Fruit fly (Drosophila melanogaster): Measurements from ENCODE around the gene Arts.

dm6 chr3L:16587994-16588622 lies 14.5 kb upstream of the Arts start:
- TF ChIP-seq CG2116 (GFP tag; optimal IDR thresholded peaks at IDR 0.05) (peak; percentile 79), en (GFP tag; optimal IDR thresholded peaks at IDR 0.05) (no peak), gt (GFP tag; IDR thresholded peaks at IDR 0.05) (no peak), amos (GFP tag; IDR thresholded peaks at IDR 0.05; ENCODE audit: partially characterized antibody) (peak; percentile 92), Sin3A (optimal IDR thresholded peaks at IDR 0.05) (peak; percentile 100), gro (GFP tag; optimal IDR thresholded peaks at IDR 0.05) (peak; percentile 69), CG10431 (GFP tag; optimal IDR thresholded peaks at IDR 0.05) (peak; percentile 64), Dek (tag; optimal IDR thresholded peaks at IDR 0.05) (peak; percentile 68), tx (GFP tag; optimal IDR thresholded peaks at IDR 0.05) (peak; percentile 41), CG34422 (GFP tag; IDR thresholded peaks at IDR 0.05) (peak; percentile 77), onecut (GFP tag; IDR thresholded peaks at IDR 0.05) (peak; percentile 57), CG18764 (GFP tag; optimal IDR thresholded peaks at IDR 0.05) (no peak), CG11093 (GFP tag; IDR thresholded peaks at IDR 0.05) (no peak)

All from whole organism, embryonic.